Fruit fly (Drosophila melanogaster) whole organism, embryonic: ENCODE results near the gene Dbp73D.
A peak's percentile ranks its signal among the peaks of the same experiment; 100 is the strongest.

Source experiments
- CG34376 ChIP-seq: fragments of 200-800 bp; sonication (Bioruptor generic); optimal IDR thresholded peaks from 2 replicates; lab custom pipeline; 2018; ENCODE audit warnings: missing biosample characterization, mild to moderate bottlenecking, missing genetic modification characterization
- CG6654 ChIP-seq: fragments of 200-800 bp; sonication (Bioruptor generic); optimal IDR thresholded peaks from 2 replicates; lab custom pipeline; 2017; ENCODE audit warnings: missing biosample characterization, mild to moderate bottlenecking, missing genetic modification characterization
- CG7839 ChIP-seq: fragments of 200-800 bp; sonication (Bioruptor generic); optimal IDR thresholded peaks from 3 replicates; lab custom pipeline; 2018; ENCODE audit warnings: missing biosample characterization, mild to moderate bottlenecking, missing genetic modification characterization, moderate library complexity
- D19B ChIP-seq: fragments of 200-800 bp; sonication (Bioruptor generic); optimal IDR thresholded peaks from 2 replicates; lab custom pipeline; 2017; ENCODE audit warnings: missing biosample characterization, mild to moderate bottlenecking, missing genetic modification characterization
- fd96Cb ChIP-seq: fragments of 200-800 bp; sonication (Bioruptor generic); optimal IDR thresholded peaks from 2 replicates; lab custom pipeline; 2018; ENCODE audit warnings: missing biosample characterization, mild to moderate bottlenecking, missing genetic modification characterization, moderate library complexity
- mirr ChIP-seq: fragments of 200-800 bp; sonication (Bioruptor generic); optimal IDR thresholded peaks from 3 replicates; lab custom pipeline; 2018; ENCODE audit warnings: missing biosample characterization, mild to moderate bottlenecking, missing genetic modification characterization
- psq ChIP-seq: fragments of 200-800 bp; sonication (Bioruptor generic); optimal IDR thresholded peaks from 2 replicates; lab custom pipeline; 2017; ENCODE audit warnings: missing biosample characterization, missing genetic modification characterization
- wdn ChIP-seq: fragments of 200-800 bp; sonication (Bioruptor generic); IDR thresholded peaks from 2 replicates; pipeline ENCODE4 v1.3.6; 2022; ENCODE audit warnings: missing biosample characterization, missing genetic modification characterization
- yki ChIP-seq: fragments of >200 bp; optimal IDR thresholded peaks from 3 replicates; lab custom pipeline; 2018

dm6 chr3L:16768001-16768652 is 37.5 kb upstream of the Dbp73D start:
- TF ChIP-seq CG7839 (tag; lab: Kevin White, UChicago) (peak; percentile 42), mirr (GFP tag; lab: Kevin White, UChicago) (no peak), yki (lab: Kevin White, UChicago) (no peak), CG34376 (GFP tag; lab: Kevin White, UChicago) (no peak), fd96Cb (tag; lab: Kevin White, UChicago) (no peak), D19B (GFP tag; lab: Kevin White, UChicago) (peak; percentile 82), wdn (GFP tag; lab: Robert Waterston, UW) (no peak), CG6654 (GFP tag; lab: Kevin White, UChicago) (no peak), psq (no peak)
